Worm (Caenorhabditis elegans) whole organism, L1 larva: ENCODE measurements around the gene fbxb-6.
"Not testable (repeated sequence)": the region's sequence is repeated elsewhere in the genome, so short reads cannot be mapped to it uniquely, and the experiment has no call there.

Source experiments
- ces-1 ChIP-seq: fragments of 150-350 bp; optimal IDR thresholded peaks from 2 replicates; lab custom pipeline; 2014; ENCODE audit warnings: missing biosample characterization, missing genetic modification reagents, missing genetic modification characterization
- dpl-1 ChIP-seq, 3 experiments: fragments of 150-350 bp in 2 of 3; sonication (generic microtip) in 1 of 3; optimal IDR thresholded peaks; 2 replicates each; lab custom pipeline; 2014 to 2017; ENCODE audit warnings: missing biosample characterization in 3 of 3, missing genetic modification characterization in 3 of 3, missing genetic modification reagents in 3 of 3
- efl-1 ChIP-seq, 4 experiments: fragments of 150-350 bp; optimal IDR thresholded peaks in 3 of 4; peaks in 1 of 4; 1 replicate in 1 of 4; 2 replicates in 3 of 4; lab custom pipeline; 2014; ENCODE audit warnings: missing biosample characterization in 2 of 4, missing genetic modification characterization in 2 of 4, missing genetic modification reagents in 2 of 4
- egl-27 ChIP-seq, 2 experiments: fragments of 150-350 bp in 1 of 2; sonication (generic microtip); optimal IDR thresholded peaks; 3 replicates each; lab custom pipeline; 2017 to 2018; ENCODE audit warnings: missing biosample characterization in 2 of 2, missing genetic modification characterization in 2 of 2, missing genetic modification reagents in 2 of 2
- fkh-8 ChIP-seq: sonication (generic microtip); optimal IDR thresholded peaks from 2 replicates; lab custom pipeline; 2016; ENCODE audit warnings: mild to moderate bottlenecking, missing genetic modification characterization, missing compliant biosample characterization
- grh-1 ChIP-seq: fragments of 200-800 bp; sonication (Bioruptor generic); IDR thresholded peaks from 2 replicates; pipeline ENCODE4 v1.3.6; 2022; ENCODE audit warnings: missing genetic modification reagents, missing genetic modification characterization, missing compliant biosample characterization
- lin-35 ChIP-seq, 2 experiments: fragments of 150-350 bp; optimal IDR thresholded peaks; 2 replicates each; lab custom pipeline; 2014; ENCODE audit warnings: missing biosample characterization in 2 of 2, missing genetic modification characterization in 2 of 2, missing genetic modification reagents in 2 of 2
- mab-9 ChIP-seq: fragments of 200-800 bp; sonication (Bioruptor generic); IDR thresholded peaks from 2 replicates; pipeline ENCODE4 v1.3.6; 2022; ENCODE audit warnings: missing genetic modification reagents, missing genetic modification characterization, missing compliant biosample characterization
- nhr-12 ChIP-seq: sonication (generic microtip); optimal IDR thresholded peaks from 2 replicates; lab custom pipeline; 2017; ENCODE audit warnings: missing biosample characterization, missing genetic modification characterization
- nhr-28 ChIP-seq: fragments of 150-350 bp; optimal IDR thresholded peaks from 2 replicates; lab custom pipeline; 2014; ENCODE audit warnings: missing biosample characterization, missing genetic modification characterization
- nhr-76 ChIP-seq: sonication (generic microtip); optimal IDR thresholded peaks from 2 replicates; lab custom pipeline; 2017; ENCODE audit warnings: missing biosample characterization, missing genetic modification characterization
- nhr-77 ChIP-seq: fragments of 150-350 bp; optimal IDR thresholded peaks from 2 replicates; lab custom pipeline; 2014; ENCODE audit warnings: missing biosample characterization, missing genetic modification characterization
- pqm-1 ChIP-seq: sonication (generic microtip); optimal IDR thresholded peaks from 3 replicates; lab custom pipeline; 2017; ENCODE audit warnings: missing biosample characterization, missing genetic modification characterization
- unc-30 ChIP-seq: sonication (generic microtip); optimal IDR thresholded peaks from 2 replicates; lab custom pipeline; 2017; ENCODE audit warnings: missing biosample characterization, missing genetic modification characterization

DNA sequence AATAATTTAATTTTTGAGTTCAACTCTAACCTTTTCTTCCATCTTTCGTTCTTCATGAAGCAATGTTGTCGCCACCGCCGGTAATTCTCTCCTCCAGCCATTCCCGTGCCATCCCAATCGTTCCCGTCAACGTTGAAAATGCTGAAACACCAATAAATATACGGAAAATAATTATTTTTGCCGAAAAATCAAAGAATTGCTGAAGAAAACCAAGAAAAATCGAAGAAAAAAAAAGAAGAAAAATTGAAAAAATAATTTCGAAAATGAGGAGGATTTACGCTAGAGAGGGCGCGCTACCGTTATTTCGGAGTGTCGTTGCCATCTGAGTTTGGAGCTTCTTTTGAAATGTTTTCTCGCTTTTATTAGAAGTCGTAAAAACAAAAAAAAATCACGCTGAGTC, 41.1 kb upstream of the fbxb-6 start, which contains the start of gene cya-2:
- not testable (repeated sequence) for TF ChIP-seq nhr-28; egl-27 (tag; optimal IDR thresholded peaks at IDR 0.05; lab: Kevin White, UChicago); efl-1 (optimal IDR thresholded peaks at IDR 0.05; lab: Kevin White, UChicago); efl-1 (GFP tag; optimal IDR thresholded peaks at IDR 0.05 in 1 of 2; lab: Kevin White, UChicago); mab-9 (GFP tag; lab: Robert Waterston, UW); dpl-1 (GFP tag; optimal IDR thresholded peaks at IDR 0.05; lab: Kevin White, UChicago); grh-1 (GFP tag; lab: Robert Waterston, UW); nhr-12; pqm-1 (tag; lab: Kevin White, UChicago); nhr-77 (tag; lab: Kevin White, UChicago); nhr-76 (tag; lab: Kevin White, UChicago); ces-1 (GFP tag; lab: Kevin White, UChicago); unc-30 (tag; lab: Kevin White, UChicago); fkh-8; lin-35 (GFP tag; optimal IDR thresholded peaks at IDR 0.05; lab: Kevin White, UChicago)
